Worm (Caenorhabditis elegans): Measurements from ENCODE around the gene F13A7.14.

DNA sequence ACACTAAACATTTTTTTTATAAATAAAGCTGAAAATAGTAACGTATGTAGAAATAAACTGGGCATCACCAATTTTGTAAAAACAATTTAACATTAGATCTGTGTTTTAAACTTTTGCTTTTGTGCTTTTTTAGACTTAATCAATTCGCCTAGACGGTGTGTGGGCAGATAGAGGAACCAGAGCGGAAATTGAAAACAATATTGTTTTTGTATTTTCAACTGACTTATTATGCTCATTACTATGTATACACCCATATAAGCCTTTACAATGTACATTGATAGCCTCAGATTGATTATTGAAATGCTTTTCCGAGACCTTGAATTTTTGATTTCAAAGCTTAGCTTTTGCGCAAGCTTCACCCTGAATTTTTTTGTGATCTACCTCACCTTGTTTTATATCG, 28.2 kb downstream of the F13A7.14 start, which contains the start of gene str-73:
- no peak for TF ChIP-seq nfyb-1 (GFP tag; IDR thresholded peaks at IDR 0.05)
- TF ChIP-seq lsy-27 (tag; optimal IDR thresholded peaks at IDR 0.05; ENCODE audit: borderline replicate concordance, insufficient read depth): no peak
- no peak for TF ChIP-seq pha-4 (tag; optimal IDR thresholded peaks at IDR 0.05)
- TF ChIP-seq snpc-1.1 (tag; optimal IDR thresholded peaks at IDR 0.05; ENCODE audit: insufficient read depth): no peak
- TF ChIP-seq nfya-1 (tag; optimal IDR thresholded peaks at IDR 0.05; ENCODE audit: borderline replicate concordance, insufficient read depth): no peak
- no peak for TF ChIP-seq chd-7 (tag; optimal IDR thresholded peaks at IDR 0.05)
- TF ChIP-seq egl-18 (GFP tag; IDR thresholded peaks at IDR 0.05): no peak
- TF ChIP-seq nhr-27 (tag; optimal IDR thresholded peaks at IDR 0.05): no peak
- no peak for TF ChIP-seq nhr-90 (tag; optimal IDR thresholded peaks at IDR 0.05)
- no peak for TF ChIP-seq athp-1 (tag; optimal IDR thresholded peaks at IDR 0.05)
- TF ChIP-seq ztf-6 (GFP tag; IDR thresholded peaks at IDR 0.05): no peak
- no peak for TF ChIP-seq mcd-1 (GFP tag; IDR thresholded peaks at IDR 0.05)
- TF ChIP-seq mel-28 (tag; optimal IDR thresholded peaks at IDR 0.05; ENCODE audit: borderline replicate concordance): no peak

Measured in whole organism, young adult.